Fruit fly (Drosophila melanogaster) whole organism, embryonic: ENCODE results near the gene CG5104.

Experiments used
- Atf3 ChIP-seq: fragments of 200-800 bp; sonication (Bioruptor generic); optimal IDR thresholded peaks from 3 replicates; lab custom pipeline; 2016; ENCODE audit warnings: missing biosample characterization, missing genetic modification characterization
- Awh ChIP-seq: fragments of 200-800 bp; sonication (Bioruptor generic); IDR thresholded peaks from 2 replicates; pipeline ENCODE4, ENCODE4 v1.3.6; 2022; ENCODE audit warnings: missing biosample characterization, missing genetic modification characterization
- Bteb2 ChIP-seq: fragments of 200-800 bp; sonication (Bioruptor generic); optimal IDR thresholded peaks from 2 replicates; lab custom pipeline; 2016; ENCODE audit warnings: missing biosample characterization, missing genetic modification characterization
- CG10462 ChIP-seq: fragments of 200-800 bp; sonication (Bioruptor generic); optimal IDR thresholded peaks from 2 replicates; lab custom pipeline; 2016; ENCODE audit warnings: missing biosample characterization, missing genetic modification characterization
- CG11504 ChIP-seq: fragments of 200-800 bp; sonication (Bioruptor generic); optimal IDR thresholded peaks from 3 replicates; lab custom pipeline; 2019; ENCODE audit warnings: missing biosample characterization, mild to moderate bottlenecking, missing genetic modification characterization, moderate library complexity
- CG15073 ChIP-seq: fragments of 200-800 bp; sonication (Bioruptor generic); optimal IDR thresholded peaks from 2 replicates; lab custom pipeline; 2016; ENCODE audit warnings: missing biosample characterization, missing genetic modification characterization
- CG1603 ChIP-seq: fragments of 200-800 bp; sonication (Bioruptor generic); optimal IDR thresholded peaks from 2 replicates; lab custom pipeline; 2019; ENCODE audit warnings: missing biosample characterization, mild to moderate bottlenecking, missing genetic modification characterization, moderate library complexity
- CG16813 ChIP-seq: fragments of 200-800 bp; sonication (Bioruptor generic); IDR thresholded peaks from 3 replicates; pipeline ENCODE4 v1.3.6; 2022; ENCODE audit warnings: missing biosample characterization, missing genetic modification characterization; ENCODE audit not compliant: partially characterized antibody
- CG17385 ChIP-seq: fragments of 200-800 bp; sonication (Bioruptor generic); optimal IDR thresholded peaks from 3 replicates; lab custom pipeline; 2018; ENCODE audit warnings: missing biosample characterization, mild to moderate bottlenecking, missing genetic modification characterization
- CG17568 ChIP-seq: fragments of 200-800 bp; sonication (Bioruptor generic); optimal IDR thresholded peaks from 2 replicates; lab custom pipeline; 2018; ENCODE audit warnings: missing biosample characterization, mild to moderate bottlenecking, missing genetic modification characterization, moderate library complexity
- CG17802 ChIP-seq: fragments of 200-800 bp; sonication (Bioruptor generic); optimal IDR thresholded peaks from 2 replicates; lab custom pipeline; 2018; ENCODE audit warnings: missing biosample characterization, mild to moderate bottlenecking, missing genetic modification characterization, moderate library complexity
- CG18011 ChIP-seq: fragments of 200-800 bp; sonication (Bioruptor generic); optimal IDR thresholded peaks from 2 replicates; lab custom pipeline; 2017; ENCODE audit warnings: missing biosample characterization, missing genetic modification characterization, mild to moderate bottlenecking, moderate library complexity, missing genotype
- CG18764 ChIP-seq: fragments of 200-800 bp; sonication (Bioruptor generic); optimal IDR thresholded peaks from 3 replicates; lab custom pipeline; 2016; ENCODE audit warnings: missing biosample characterization, missing genetic modification characterization
- CG32767 ChIP-seq: fragments of 200-800 bp; sonication (Bioruptor generic); IDR thresholded peaks from 2 replicates; pipeline ENCODE4 v1.3.6; 2022; ENCODE audit warnings: missing biosample characterization, missing genetic modification characterization
- CG3847 ChIP-seq: fragments of 200-800 bp; sonication (Bioruptor generic); IDR thresholded peaks from 2 replicates; pipeline ENCODE4 v1.3.6; 2022; ENCODE audit warnings: missing biosample characterization, missing genetic modification characterization
- CG4707 ChIP-seq: fragments of 200-800 bp; sonication (Bioruptor generic); optimal IDR thresholded peaks from 2 replicates; lab custom pipeline; 2018; ENCODE audit warnings: missing biosample characterization, mild to moderate bottlenecking, missing genetic modification characterization, moderate library complexity
- CG6254 ChIP-seq: fragments of 200-800 bp; sonication (Bioruptor generic); optimal IDR thresholded peaks from 3 replicates; lab custom pipeline; 2017; ENCODE audit warnings: mild to moderate bottlenecking, missing biosample characterization, missing genetic modification reagents, missing genetic modification characterization
- CG6765 ChIP-seq: fragments of 200-800 bp; sonication (Bioruptor generic); optimal IDR thresholded peaks from 3 replicates; lab custom pipeline; 2017; ENCODE audit warnings: missing biosample characterization, mild to moderate bottlenecking, missing genetic modification characterization
- CG7372 ChIP-seq: fragments of 200-800 bp; sonication (Bioruptor generic); IDR thresholded peaks from 2 replicates; pipeline ENCODE4 v1.3.6; 2022; ENCODE audit warnings: missing biosample characterization, missing genetic modification characterization
- CG7839 ChIP-seq: fragments of 200-800 bp; sonication (Bioruptor generic); optimal IDR thresholded peaks from 3 replicates; lab custom pipeline; 2018; ENCODE audit warnings: missing biosample characterization, mild to moderate bottlenecking, missing genetic modification characterization, moderate library complexity
- CG7987 ChIP-seq: fragments of 200-800 bp; sonication (Bioruptor generic); optimal IDR thresholded peaks from 2 replicates; lab custom pipeline; 2018; ENCODE audit warnings: missing biosample characterization, mild to moderate bottlenecking, missing genetic modification characterization, moderate library complexity
- CG8924 ChIP-seq: fragments of 200-800 bp; optimal IDR thresholded peaks from 3 replicates; lab custom pipeline; 2019; ENCODE audit warnings: missing biosample characterization, mild to moderate bottlenecking, missing genetic modification characterization, moderate library complexity
- CG8944 ChIP-seq: fragments of 200-800 bp; sonication (Bioruptor generic); optimal IDR thresholded peaks from 3 replicates; lab custom pipeline; 2016; ENCODE audit warnings: missing biosample characterization, missing genetic modification characterization
- CG9797 ChIP-seq: fragments of 200-800 bp; sonication (Bioruptor generic); optimal IDR thresholded peaks from 3 replicates; lab custom pipeline; 2018; ENCODE audit warnings: missing biosample characterization, mild to moderate bottlenecking, missing genetic modification characterization
- CHES-1-like ChIP-seq: fragments of 200-800 bp; sonication (Bioruptor generic); optimal IDR thresholded peaks from 2 replicates; lab custom pipeline; 2016; ENCODE audit warnings: missing biosample characterization, missing genetic modification characterization
- Dip3 ChIP-seq: fragments of 200-800 bp; sonication (Bioruptor generic); optimal IDR thresholded peaks from 3 replicates; lab custom pipeline; 2016; ENCODE audit warnings: missing biosample characterization, missing genetic modification characterization
- E2f1 ChIP-seq: fragments of 200-800 bp; sonication (Bioruptor generic); IDR thresholded peaks from 2 replicates; pipeline ENCODE4 v1.3.6; 2022; ENCODE audit warnings: missing biosample characterization, missing genetic modification characterization
- Ets65A ChIP-seq: fragments of 200-800 bp; sonication (Bioruptor generic); peaks from one replicate; lab custom pipeline; 2016; ENCODE audit warnings: missing biosample characterization, missing genetic modification characterization
- Fer3 ChIP-seq: fragments of 200-800 bp; sonication (Bioruptor generic); optimal IDR thresholded peaks from 2 replicates; lab custom pipeline; 2018; ENCODE audit warnings: missing biosample characterization, mild to moderate bottlenecking, missing genetic modification characterization, moderate library complexity
- Jarid2 ChIP-seq: fragments of 200-800 bp; sonication (Bioruptor generic); optimal IDR thresholded peaks from 3 replicates; lab custom pipeline; 2017; ENCODE audit warnings: mild to moderate bottlenecking, missing biosample characterization, missing genetic modification reagents, missing genetic modification characterization
- NFAT ChIP-seq: fragments of 200-800 bp; sonication (Bioruptor generic); IDR thresholded peaks from 2 replicates; pipeline ENCODE4 v1.3.6; 2022; ENCODE audit warnings: missing biosample characterization, missing genetic modification characterization
- NfI ChIP-seq: fragments of 200-800 bp; sonication (Bioruptor generic); optimal IDR thresholded peaks from 3 replicates; lab custom pipeline; 2018; ENCODE audit warnings: missing biosample characterization, mild to moderate bottlenecking, missing genetic modification characterization, moderate library complexity
- Optix ChIP-seq: fragments of 200-800 bp; sonication (Bioruptor generic); IDR thresholded peaks from 3 replicates; pipeline ENCODE4 v1.3.6; 2022; ENCODE audit warnings: missing biosample characterization, missing genetic modification characterization
- Ptx1 ChIP-seq: fragments of 200-800 bp; sonication (Bioruptor generic); IDR thresholded peaks from 2 replicates; pipeline ENCODE4 v1.3.6; 2022; ENCODE audit warnings: missing biosample characterization, missing genetic modification characterization
- Scr ChIP-seq: fragments of 200-800 bp; sonication (Bioruptor generic); IDR thresholded peaks from 2 replicates; pipeline ENCODE4 v1.3.6; 2022; ENCODE audit warnings: missing biosample characterization, missing genetic modification characterization; ENCODE audit not compliant: partially characterized antibody
- Sin3A ChIP-seq: fragments of >200 bp; optimal IDR thresholded peaks from 2 replicates; lab custom pipeline; 2018
- cg ChIP-seq: fragments of 200-800 bp; sonication (Bioruptor generic); optimal IDR thresholded peaks from 3 replicates; lab custom pipeline; 2019; ENCODE audit warnings: missing biosample characterization, mild to moderate bottlenecking, missing genetic modification characterization, moderate library complexity
- crc ChIP-seq: fragments of 200-800 bp; sonication (Bioruptor generic); optimal IDR thresholded peaks from 2 replicates; lab custom pipeline; 2016; ENCODE audit warnings: missing biosample characterization, missing genetic modification characterization
- emc ChIP-seq: fragments of 200-800 bp; sonication (Bioruptor generic); optimal IDR thresholded peaks from 2 replicates; lab custom pipeline; 2016; ENCODE audit warnings: missing biosample characterization, missing genetic modification characterization
- fru ChIP-seq: fragments of >200 bp; optimal IDR thresholded peaks from 2 replicates; lab custom pipeline; 2017
- ftz-f1 ChIP-seq: fragments of 200-800 bp; sonication (Bioruptor generic); optimal IDR thresholded peaks from 2 replicates; lab custom pipeline; 2016; ENCODE audit warnings: missing biosample characterization, missing genetic modification characterization
- gsb-n ChIP-seq: fragments of 200-800 bp; sonication (Bioruptor generic); optimal IDR thresholded peaks from 3 replicates; lab custom pipeline; 2018; ENCODE audit warnings: missing biosample characterization, mild to moderate bottlenecking, missing genetic modification characterization
- mirr ChIP-seq: fragments of 200-800 bp; sonication (Bioruptor generic); optimal IDR thresholded peaks from 3 replicates; lab custom pipeline; 2018; ENCODE audit warnings: missing biosample characterization, mild to moderate bottlenecking, missing genetic modification characterization
- nerfin-1 ChIP-seq: fragments of 200-800 bp; sonication (Bioruptor generic); optimal IDR thresholded peaks from 3 replicates; lab custom pipeline; 2019; ENCODE audit warnings: missing biosample characterization, mild to moderate bottlenecking, missing genetic modification characterization, moderate library complexity
- nom ChIP-seq: fragments of 200-800 bp; sonication (Bioruptor generic); optimal IDR thresholded peaks from 2 replicates; lab custom pipeline; 2017; ENCODE audit warnings: missing biosample characterization, missing genetic modification characterization, mild to moderate bottlenecking, moderate library complexity, missing genetic modification reagents
- oc ChIP-seq: fragments of 200-800 bp; sonication (Bioruptor generic); optimal IDR thresholded peaks from 2 replicates; lab custom pipeline; 2018; ENCODE audit warnings: missing biosample characterization, mild to moderate bottlenecking, missing genetic modification characterization, moderate library complexity
- sqz ChIP-seq: fragments of 200-800 bp; sonication (Bioruptor generic); optimal IDR thresholded peaks from 3 replicates; lab custom pipeline; 2018; ENCODE audit warnings: missing biosample characterization, mild to moderate bottlenecking, missing genetic modification characterization
- tx ChIP-seq: fragments of 200-800 bp; sonication (Bioruptor generic); optimal IDR thresholded peaks from 2 replicates; lab custom pipeline; 2016; ENCODE audit warnings: missing biosample characterization, missing genetic modification characterization
- unc-4 ChIP-seq: fragments of 200-800 bp; sonication (Bioruptor generic); IDR thresholded peaks from 2 replicates; pipeline ENCODE4 v1.3.6; 2022; ENCODE audit warnings: missing biosample characterization, missing genetic modification characterization; ENCODE audit not compliant: partially characterized antibody

The CG5104 gene

DNA sequence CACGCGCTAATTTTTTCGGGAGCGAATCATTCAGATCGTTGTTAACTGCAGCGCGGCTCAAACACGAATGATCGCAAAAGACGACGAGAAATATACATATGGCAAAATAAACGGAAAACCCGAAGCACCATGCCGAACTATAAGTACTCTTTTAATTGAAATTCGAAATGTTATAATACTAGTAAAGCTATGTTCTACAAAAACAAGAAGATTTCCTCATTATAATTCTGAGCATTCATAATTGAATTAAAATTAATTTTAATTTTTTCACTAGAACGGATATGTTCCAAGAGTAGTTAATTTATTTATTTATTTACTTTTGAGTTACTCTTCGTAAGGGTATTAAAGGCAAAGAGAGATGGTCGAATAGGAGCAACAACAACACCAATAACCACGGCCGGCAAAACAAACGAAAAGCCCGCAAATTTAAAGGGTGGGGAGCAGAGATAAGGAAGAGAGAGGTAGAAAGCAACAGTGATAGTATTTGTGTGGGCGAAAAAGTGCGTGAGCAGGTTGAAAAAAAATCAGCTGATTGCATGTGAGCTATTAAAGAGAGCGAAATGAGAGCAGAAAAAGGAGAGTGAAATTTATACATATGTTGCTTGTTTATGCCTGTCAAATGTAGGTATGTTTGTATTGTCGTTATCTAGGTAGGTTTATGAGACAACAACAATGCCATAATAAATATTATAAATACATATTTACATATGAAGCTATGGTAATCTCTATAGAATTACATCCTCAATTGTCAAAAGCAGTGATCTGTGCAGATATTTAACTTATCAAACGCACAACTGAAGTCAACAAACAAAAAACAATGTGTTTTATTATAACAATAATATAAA, 27.2 kb upstream of the CG5104 start (continued):
- peak; percentile 70 for TF ChIP-seq nom (GFP tag; lab: Kevin White, UChicago)
- TF ChIP-seq Jarid2 (GFP tag; lab: Kevin White, UChicago): peak; percentile 64
- no peak for TF ChIP-seq CG15073 (GFP tag; lab: Kevin White, UChicago)
- TF ChIP-seq emc (GFP tag; lab: Kevin White, UChicago): peak; percentile 7
- TF ChIP-seq gsb-n (tag; lab: Kevin White, UChicago): no peak
- peak; percentile 56 for TF ChIP-seq Awh (GFP tag; lab: Robert Waterston, UW)
- peak; percentile 29 for TF ChIP-seq cg (GFP tag; lab: Kevin White, UChicago)
- TF ChIP-seq CG8924 (tag; lab: Kevin White, UChicago): peak; percentile 84
- no peak for TF ChIP-seq CG16813 (GFP tag; lab: Robert Waterston, UW)
- peak; percentile 40 for TF ChIP-seq CHES-1-like (GFP tag; lab: Kevin White, UChicago)
- peak; percentile 13 for TF ChIP-seq CG8944 (GFP tag; lab: Kevin White, UChicago)
- peak; percentile 57 for TF ChIP-seq CG17568 (GFP tag; lab: Kevin White, UChicago)
- peak; percentile 43 for TF ChIP-seq CG6254
- peak; percentile 90 for TF ChIP-seq Ets65A (GFP tag; lab: Kevin White, UChicago)
- peak; percentile 80; the same call in 1 of the 2 replicates for TF ChIP-seq E2f1
- no peak for TF ChIP-seq CG17802
- TF ChIP-seq NFAT (GFP tag; lab: Robert Waterston, UW): no peak; the same call in 1 of the 2 replicates
- TF ChIP-seq CG6765 (GFP tag; lab: Kevin White, UChicago): peak; percentile 42
- no peak for TF ChIP-seq ftz-f1
- peak; percentile 78 for TF ChIP-seq Fer3 (tag; lab: Kevin White, UChicago)
- peak; percentile 72 for TF ChIP-seq CG3847
- TF ChIP-seq CG4707: no peak
- peak; percentile 55 for TF ChIP-seq CG7372 (GFP tag; lab: Robert Waterston, UW)
- TF ChIP-seq CG17385: peak; percentile 75
- peak; percentile 86 for TF ChIP-seq CG7839 (tag; lab: Kevin White, UChicago)
- TF ChIP-seq CG32767 (GFP tag; lab: Robert Waterston, UW): peak; percentile 52; the same call in 1 of the 2 replicates
- no peak for TF ChIP-seq tx (GFP tag; lab: Kevin White, UChicago)
- no peak for TF ChIP-seq CG7987
- TF ChIP-seq mirr (GFP tag; lab: Kevin White, UChicago): no peak
- no peak for TF ChIP-seq Atf3 (GFP tag; lab: Kevin White, UChicago)
- peak; percentile 11 for TF ChIP-seq CG1603
- no peak for TF ChIP-seq Optix (GFP tag; lab: Robert Waterston, UW)
- TF ChIP-seq crc (GFP tag; lab: Kevin White, UChicago): no peak
- peak; percentile 90 for TF ChIP-seq CG11504 (tag; lab: Kevin White, UChicago)
- no peak for TF ChIP-seq sqz
- TF ChIP-seq NfI: peak; percentile 58
- TF ChIP-seq Ptx1 (GFP tag; lab: Robert Waterston, UW): peak; percentile 87
- no peak for TF ChIP-seq unc-4 (GFP tag; lab: Robert Waterston, UW)
- peak; percentile 15 for TF ChIP-seq nerfin-1 (tag; lab: Kevin White, UChicago)
- no peak for TF ChIP-seq CG10462 (GFP tag; lab: Kevin White, UChicago)
- no peak for TF ChIP-seq CG9797
- peak; percentile 60 for TF ChIP-seq Bteb2 (GFP tag; lab: Kevin White, UChicago)
- TF ChIP-seq Dip3 (GFP tag; lab: Kevin White, UChicago): peak; percentile 67
- no peak for TF ChIP-seq fru
- TF ChIP-seq CG18011 (GFP tag; lab: Kevin White, UChicago): peak; percentile 10
- TF ChIP-seq Sin3A (lab: Kevin White, UChicago): no peak
- no peak for TF ChIP-seq Scr (GFP tag; lab: Robert Waterston, UW)
- TF ChIP-seq CG18764 (GFP tag; lab: Kevin White, UChicago): peak; percentile 2
- no peak for TF ChIP-seq oc (tag; lab: Kevin White, UChicago)
